Worm (Caenorhabditis elegans): ENCODE measurements around the gene R10H10.4.
A peak's percentile ranks its signal among the peaks of the same experiment; 100 is the strongest.

The R10H10.4 gene

ce11 chrIV:10394858-10395257 is at the start of gene R10H10.4:
TSS of gene R10H10.4 (minus strand) at chrIV:10394958.
- no peak for TF ChIP-seq ref-1 (GFP tag; conservative IDR thresholded peaks at IDR 0.05)
- TF ChIP-seq cog-1 (tag; optimal IDR thresholded peaks at IDR 0.05), result no peak
- TF ChIP-seq med-1 (GFP tag; optimal IDR thresholded peaks at IDR 0.05; ENCODE audit: insufficient read depth), result no peak
- TF ChIP-seq tab-1 (GFP tag; IDR thresholded peaks at IDR 0.05), result no peak
- no peak for TF ChIP-seq flt-1 (GFP tag; IDR thresholded peaks at IDR 0.05)
- TF ChIP-seq ztf-23 (GFP tag; IDR thresholded peaks at IDR 0.05), result no peak
- no peak for TF ChIP-seq T22C8.4 (GFP tag; IDR thresholded peaks at IDR 0.05)
- no peak for TF ChIP-seq klf-2 (GFP tag; conservative IDR thresholded peaks at IDR 0.05)
- no peak for TF ChIP-seq ztf-29 (GFP tag; IDR thresholded peaks at IDR 0.05)

- TF ChIP-seq tab-1 (GFP tag; IDR thresholded peaks at IDR 0.05), result no peak
- no peak for TF ChIP-seq ztf-23 (GFP tag; IDR thresholded peaks at IDR 0.05)
- TF ChIP-seq ztf-29 (GFP tag; IDR thresholded peaks at IDR 0.05), result no peak
- no peak for TF ChIP-seq flt-1 (GFP tag; IDR thresholded peaks at IDR 0.05)
- TF ChIP-seq cog-1 (tag; optimal IDR thresholded peaks at IDR 0.05), result no peak
- no peak for TF ChIP-seq med-1 (GFP tag; optimal IDR thresholded peaks at IDR 0.05; ENCODE audit: insufficient read depth)
- no peak for TF ChIP-seq klf-2 (GFP tag; conservative IDR thresholded peaks at IDR 0.05)
- TF ChIP-seq T22C8.4 (GFP tag; IDR thresholded peaks at IDR 0.05), result no peak
- no peak for TF ChIP-seq ref-1 (GFP tag; conservative IDR thresholded peaks at IDR 0.05)
Observed at ce11 chrIV:10443510-10443909, 48.8 kb upstream of the R10H10.4 start, which contains the start of gene F13B12.7. TSS of gene F13B12.7 (plus strand) at chrIV:10443810.

ce11 chrIV:10442904-10443303 is 48.1 kb upstream of the R10H10.4 start:
- TF ChIP-seq flt-1 (GFP tag; IDR thresholded peaks at IDR 0.05) (no peak), ztf-29 (GFP tag; IDR thresholded peaks at IDR 0.05) (no peak)

- TF ChIP-seq flt-1 (GFP tag; IDR thresholded peaks at IDR 0.05) (no peak), ref-1 (GFP tag; conservative IDR thresholded peaks at IDR 0.05) (0 out of 2 replicates have a peak, but pooled peaks have one; percentile 2), tab-1 (GFP tag; IDR thresholded peaks at IDR 0.05) (no peak), ztf-23 (GFP tag; IDR thresholded peaks at IDR 0.05) (no peak), med-1 (GFP tag; optimal IDR thresholded peaks at IDR 0.05; ENCODE audit: insufficient read depth) (no peak)
Observed at ce11 chrIV:10438901-10439300, 44.1 kb upstream of the R10H10.4 start, which contains the start of gene F13B12.3. TSS of gene F13B12.3 (plus strand) at chrIV:10439123.

ce11 chrIV:10437114-10437513 is 42.4 kb upstream of the R10H10.4 start:
- no peak for TF ChIP-seq ztf-23 (GFP tag; IDR thresholded peaks at IDR 0.05)

ce11 chrIV:10436401-10436800 is 41.6 kb upstream of the R10H10.4 start, which contains the start of gene ins-1:
TSS of gene ins-1 (plus strand) at chrIV:10436701.
- TF ChIP-seq ztf-23 (GFP tag; IDR thresholded peaks at IDR 0.05) (no peak), ztf-29 (GFP tag; IDR thresholded peaks at IDR 0.05) (no peak), klf-2 (GFP tag; conservative IDR thresholded peaks at IDR 0.05) (no peak), ref-1 (GFP tag; conservative IDR thresholded peaks at IDR 0.05) (no peak), tab-1 (GFP tag; IDR thresholded peaks at IDR 0.05) (no peak), cog-1 (tag; optimal IDR thresholded peaks at IDR 0.05) (no peak), flt-1 (GFP tag; IDR thresholded peaks at IDR 0.05) (no peak), T22C8.4 (GFP tag; IDR thresholded peaks at IDR 0.05) (no peak), med-1 (GFP tag; optimal IDR thresholded peaks at IDR 0.05; ENCODE audit: insufficient read depth) (no peak)

ce11 chrIV:10430507-10430906 is 35.7 kb upstream of the R10H10.4 start:
- TF ChIP-seq med-1 (GFP tag; optimal IDR thresholded peaks at IDR 0.05; ENCODE audit: insufficient read depth) (no peak), flt-1 (GFP tag; IDR thresholded peaks at IDR 0.05) (no peak), tab-1 (GFP tag; IDR thresholded peaks at IDR 0.05) (no peak), ztf-23 (GFP tag; IDR thresholded peaks at IDR 0.05) (no peak), cog-1 (tag; optimal IDR thresholded peaks at IDR 0.05) (no peak), ref-1 (GFP tag; conservative IDR thresholded peaks at IDR 0.05) (no peak), ztf-29 (GFP tag; IDR thresholded peaks at IDR 0.05) (no peak), klf-2 (GFP tag; conservative IDR thresholded peaks at IDR 0.05) (no peak), T22C8.4 (GFP tag; IDR thresholded peaks at IDR 0.05) (no peak)

ce11 chrIV:10429129-10429528 is 34.4 kb upstream of the R10H10.4 start, which contains the start of gene F13B12.2:
TSS of gene F13B12.2 (minus strand) at chrIV:10429130.
- TF ChIP-seq T22C8.4 (GFP tag; IDR thresholded peaks at IDR 0.05) (no peak), med-1 (GFP tag; optimal IDR thresholded peaks at IDR 0.05; ENCODE audit: insufficient read depth) (no peak), ztf-29 (GFP tag; IDR thresholded peaks at IDR 0.05) (no peak), ref-1 (GFP tag; conservative IDR thresholded peaks at IDR 0.05) (no peak), flt-1 (GFP tag; IDR thresholded peaks at IDR 0.05) (no peak), tab-1 (GFP tag; IDR thresholded peaks at IDR 0.05) (no peak), cog-1 (tag; optimal IDR thresholded peaks at IDR 0.05) (no peak), ztf-23 (GFP tag; IDR thresholded peaks at IDR 0.05) (no peak), klf-2 (GFP tag; conservative IDR thresholded peaks at IDR 0.05) (no peak)

- TF ChIP-seq cog-1 (tag; optimal IDR thresholded peaks at IDR 0.05) (no peak), T22C8.4 (GFP tag; IDR thresholded peaks at IDR 0.05) (no peak), ztf-29 (GFP tag; IDR thresholded peaks at IDR 0.05) (no peak), ref-1 (GFP tag; conservative IDR thresholded peaks at IDR 0.05) (no peak), tab-1 (GFP tag; IDR thresholded peaks at IDR 0.05) (no peak), med-1 (GFP tag; optimal IDR thresholded peaks at IDR 0.05; ENCODE audit: insufficient read depth) (no peak)
Observed at ce11 chrIV:10425129-10425528, 30.4 kb upstream of the R10H10.4 start.

ce11 chrIV:10424535-10424934 is 29.8 kb upstream of the R10H10.4 start, which contains the start of gene F13B12.1:
TSS of gene F13B12.1 (minus strand) at chrIV:10424635.
- TF ChIP-seq cog-1 (tag; optimal IDR thresholded peaks at IDR 0.05) (no peak), ztf-29 (GFP tag; IDR thresholded peaks at IDR 0.05) (no peak), tab-1 (GFP tag; IDR thresholded peaks at IDR 0.05) (no peak), klf-2 (GFP tag; conservative IDR thresholded peaks at IDR 0.05) (no peak), ref-1 (GFP tag; conservative IDR thresholded peaks at IDR 0.05) (no peak), T22C8.4 (GFP tag; IDR thresholded peaks at IDR 0.05) (no peak), flt-1 (GFP tag; IDR thresholded peaks at IDR 0.05) (no peak), ztf-23 (GFP tag; IDR thresholded peaks at IDR 0.05) (no peak), med-1 (GFP tag; optimal IDR thresholded peaks at IDR 0.05; ENCODE audit: insufficient read depth) (no peak)
